Worm (Caenorhabditis elegans) whole organism, L4 larva: ENCODE measurements around the gene usp-33.
A peak's percentile ranks its signal among the peaks of the same experiment; 100 is the strongest.

Experiments used
- D1046.2 ChIP-seq: fragments of 200-800 bp; sonication (Bioruptor generic); IDR thresholded peaks from 2 replicates; pipeline ENCODE4 v1.3.6; 2022; ENCODE audit warnings: missing genetic modification characterization, missing compliant biosample characterization
- F10B5.3 ChIP-seq: sonication (generic microtip); optimal IDR thresholded peaks from 2 replicates; lab custom pipeline; 2016; ENCODE audit warnings: mild to moderate bottlenecking, missing genetic modification characterization, missing compliant biosample characterization
- F37D6.2 ChIP-seq: sonication (generic microtip); optimal IDR thresholded peaks from 2 replicates; lab custom pipeline; 2016; ENCODE audit warnings: mild to moderate bottlenecking, missing genetic modification characterization, missing compliant biosample characterization
- F44E2.7 ChIP-seq: fragments of 200-800 bp; sonication (Bioruptor generic); IDR thresholded peaks from 2 replicates; pipeline ENCODE4 v2.1.2; 2022; ENCODE audit warnings: missing genetic modification characterization, missing compliant biosample characterization
- F49E8.2 ChIP-seq: sonication (generic microtip); optimal IDR thresholded peaks from 2 replicates; lab custom pipeline; 2016; ENCODE audit warnings: missing compliant biosample characterization, mild to moderate bottlenecking, missing genetic modification characterization, borderline replicate concordance
- R02D3.7 ChIP-seq: fragments of 150-350 bp; sonication (generic microtip); optimal IDR thresholded peaks from 3 replicates; lab custom pipeline; 2014; ENCODE audit warnings: missing biosample characterization, missing genetic modification characterization
- Y5F2A.4 ChIP-seq: fragments of 200-800 bp; sonication (Bioruptor generic); optimal IDR thresholded peaks from 2 replicates; lab custom pipeline; 2018; ENCODE audit warnings: mild to moderate bottlenecking, missing genetic modification characterization, missing compliant biosample characterization
- Y75B8A.6 ChIP-seq: fragments of 200-800 bp; sonication (Bioruptor generic); IDR thresholded peaks from 2 replicates; pipeline ENCODE4 v1.3.6; 2022; ENCODE audit warnings: missing genetic modification reagents, missing genetic modification characterization, missing compliant biosample characterization
- ZK337.2 ChIP-seq: fragments of 200-800 bp; sonication (Bioruptor generic); IDR thresholded peaks from 2 replicates; pipeline ENCODE4 v1.3.6; 2022; ENCODE audit warnings: missing genetic modification reagents, missing genetic modification characterization, missing compliant biosample characterization
- aha-1 ChIP-seq: fragments of 150-350 bp; peaks from one replicate; lab custom pipeline; 2014; ENCODE audit warnings: missing biosample characterization, missing genetic modification characterization
- aly-2 ChIP-seq: sonication (generic microtip); optimal IDR thresholded peaks from 2 replicates; lab custom pipeline; 2018; ENCODE audit warnings: missing biosample characterization, missing genetic modification characterization
- ama-1 ChIP-seq: fragments of 150-350 bp; optimal IDR thresholded peaks from 2 replicates; lab custom pipeline; 2014; ENCODE audit warnings: inconsistent platforms, mixed read lengths
- arid-1 ChIP-seq: fragments of 200-800 bp; sonication (Bioruptor generic); conservative IDR thresholded peaks from 2 replicates; pipeline ENCODE4 v1.3.6; 2022; ENCODE audit warnings: missing genetic modification reagents, missing genetic modification characterization, missing compliant biosample characterization
- attf-4 ChIP-seq: sonication (generic microtip); optimal IDR thresholded peaks from 3 replicates; lab custom pipeline; 2017; ENCODE audit warnings: missing biosample characterization, missing genetic modification characterization
- ceh-28 ChIP-seq: fragments of 150-350 bp; optimal IDR thresholded peaks from 2 replicates; lab custom pipeline; 2014; ENCODE audit warnings: missing biosample characterization, missing genetic modification reagents, missing genetic modification characterization
- ceh-82 ChIP-seq: sonication (generic microtip); optimal IDR thresholded peaks from 2 replicates; lab custom pipeline; 2017; ENCODE audit warnings: missing biosample characterization, missing genetic modification characterization
- ces-1 ChIP-seq: fragments of 150-350 bp; sonication (generic microtip); optimal IDR thresholded peaks from 4 replicates; lab custom pipeline; 2014; ENCODE audit warnings: missing biosample characterization, missing genetic modification reagents, missing genetic modification characterization
- ctbp-1 ChIP-seq: fragments of 200-800 bp; sonication (Bioruptor generic); IDR thresholded peaks from 2 replicates; pipeline ENCODE4 v1.3.6; 2022; ENCODE audit warnings: missing genetic modification reagents, missing genetic modification characterization, missing compliant biosample characterization
- daf-19 ChIP-seq: fragments of 200-800 bp; sonication (Bioruptor generic); conservative IDR thresholded peaks from 2 replicates; pipeline ENCODE4 v1.3.6; 2022; ENCODE audit warnings: missing genetic modification characterization, missing compliant biosample characterization
- daf-8 ChIP-seq: fragments of 200-800 bp; sonication (Bioruptor generic); IDR thresholded peaks from 2 replicates; pipeline ENCODE4 v1.3.6; 2022; ENCODE audit warnings: missing genetic modification characterization, missing compliant biosample characterization
- dmd-9 ChIP-seq: fragments of 200-800 bp; sonication (Bioruptor generic); IDR thresholded peaks from 2 replicates; pipeline ENCODE4 v1.3.6; 2022; ENCODE audit warnings: missing genetic modification reagents, missing genetic modification characterization, missing compliant biosample characterization
- egl-43 ChIP-seq: fragments of 200-800 bp; sonication (Bioruptor generic); IDR thresholded peaks from 2 replicates; pipeline ENCODE4 v1.3.6; 2022; ENCODE audit warnings: missing genetic modification reagents, missing genetic modification characterization, missing compliant biosample characterization
- fkh-10 ChIP-seq: fragments of 150-350 bp; optimal IDR thresholded peaks from 2 replicates; lab custom pipeline; 2014; ENCODE audit warnings: missing biosample characterization, missing genetic modification reagents, missing genetic modification characterization
- gei-8 ChIP-seq: fragments of 200-800 bp; sonication (Bioruptor generic); optimal IDR thresholded peaks from 2 replicates; lab custom pipeline; 2018; ENCODE audit warnings: mild to moderate bottlenecking, missing genetic modification characterization, missing compliant biosample characterization
- hif-1 ChIP-seq, 2 experiments: sonication (generic microtip); optimal IDR thresholded peaks; 2 replicates each; lab custom pipeline; 2016 to 2017; ENCODE audit warnings: missing compliant biosample characterization in 2 of 2, missing genetic modification characterization in 2 of 2, missing genetic modification reagents in 2 of 2, missing genotype in 2 of 2, mild to moderate bottlenecking in 1 of 2
- lin-15B ChIP-seq: fragments of 150-350 bp; sonication (generic microtip); optimal IDR thresholded peaks from 3 replicates; lab custom pipeline; 2014; ENCODE audit warnings: missing biosample characterization, missing genetic modification characterization
- lin-38 ChIP-seq: fragments of 200-800 bp; sonication (Bioruptor generic); IDR thresholded peaks from 2 replicates; pipeline ENCODE4 v1.3.6; 2022; ENCODE audit warnings: missing genetic modification reagents, missing genetic modification characterization, missing compliant biosample characterization
- lir-3 ChIP-seq: sonication (generic microtip); optimal IDR thresholded peaks from 2 replicates; lab custom pipeline; 2016; ENCODE audit warnings: mild to moderate bottlenecking, missing genetic modification characterization, missing compliant biosample characterization
- madf-9 ChIP-seq: fragments of 200-800 bp; sonication (Bioruptor generic); conservative IDR thresholded peaks from 2 replicates; pipeline ENCODE4 v1.3.6; 2022; ENCODE audit warnings: missing genetic modification reagents, missing genetic modification characterization, missing compliant biosample characterization
- mes-2 ChIP-seq: sonication (generic microtip); optimal IDR thresholded peaks from 2 replicates; lab custom pipeline; 2016; ENCODE audit warnings: missing genotype, mild to moderate bottlenecking, missing genetic modification characterization, missing compliant biosample characterization; ENCODE audit not compliant: poor library complexity, severe bottlenecking
- mxl-2 ChIP-seq: fragments of 200-800 bp; sonication (Bioruptor generic); conservative IDR thresholded peaks from 2 replicates; pipeline ENCODE4 v1.3.6; 2022; ENCODE audit warnings: missing genetic modification reagents, missing genetic modification characterization, missing compliant biosample characterization
- nhr-10 ChIP-seq: fragments of 150-350 bp; optimal IDR thresholded peaks from 2 replicates; lab custom pipeline; 2014; ENCODE audit warnings: missing biosample characterization, missing genetic modification characterization
- nhr-237 ChIP-seq: sonication (generic microtip); optimal IDR thresholded peaks from 2 replicates; lab custom pipeline; 2017; ENCODE audit warnings: missing biosample characterization, missing genetic modification characterization
- nhr-41 ChIP-seq: fragments of 200-800 bp; sonication (Bioruptor generic); IDR thresholded peaks from 2 replicates; pipeline ENCODE4 v1.3.6; 2022; ENCODE audit warnings: missing genetic modification reagents, missing genetic modification characterization, missing compliant biosample characterization
- nhr-42 ChIP-seq: fragments of 200-800 bp; sonication (Bioruptor generic); IDR thresholded peaks from 2 replicates; pipeline ENCODE4 v1.3.6; 2022; ENCODE audit warnings: missing genetic modification characterization, missing compliant biosample characterization
- pha-4 ChIP-seq, 2 experiments: fragments of 150-350 bp in 1 of 2; fragments of 200-800 bp in 1 of 2; sonication (Bioruptor generic) in 1 of 2; IDR thresholded peaks in 1 of 2; optimal IDR thresholded peaks in 1 of 2; 2 replicates each; pipeline versions ENCODE4 v1.3.6 to Lab custom; 2014 to 2022; ENCODE audit warnings: missing genetic modification characterization in 2 of 2, missing genetic modification reagents in 2 of 2, missing biosample characterization in 1 of 2, missing compliant biosample characterization in 1 of 2
- pqm-1 ChIP-seq: sonication (generic microtip); optimal IDR thresholded peaks from 2 replicates; lab custom pipeline; 2017; ENCODE audit warnings: missing biosample characterization, missing genetic modification characterization
- rbr-2 ChIP-seq: sonication (generic microtip); optimal IDR thresholded peaks from 2 replicates; lab custom pipeline; 2016; ENCODE audit warnings: missing genotype, missing genetic modification characterization, missing compliant biosample characterization
- saeg-2 ChIP-seq: fragments of 200-800 bp; sonication (Bioruptor generic); IDR thresholded peaks from 2 replicates; pipeline ENCODE4 v1.3.6; 2022; ENCODE audit warnings: missing genetic modification reagents, missing genetic modification characterization, missing compliant biosample characterization
- sdz-12 ChIP-seq: fragments of 200-800 bp; sonication (Bioruptor generic); optimal IDR thresholded peaks from 2 replicates; lab custom pipeline; 2018; ENCODE audit warnings: mild to moderate bottlenecking, missing genetic modification characterization, missing compliant biosample characterization
- snpc-1.2 ChIP-seq: fragments of 200-800 bp; sonication (Bioruptor generic); IDR thresholded peaks from 2 replicates; pipeline ENCODE4 v1.3.6; 2022; ENCODE audit warnings: missing genetic modification reagents, missing genetic modification characterization, missing compliant biosample characterization
- snpc-4 ChIP-seq: fragments of 150-350 bp; optimal IDR thresholded peaks from 2 replicates; lab custom pipeline; 2014; ENCODE audit warnings: missing biosample characterization, missing genetic modification characterization
- tag-97 ChIP-seq: fragments of 200-800 bp; sonication (Bioruptor generic); IDR thresholded peaks from 2 replicates; pipeline ENCODE4 v1.3.6; 2022; ENCODE audit warnings: missing genetic modification characterization, missing compliant biosample characterization
- tra-1 ChIP-seq: fragments of 200-800 bp; sonication (Bioruptor generic); IDR thresholded peaks from 2 replicates; pipeline ENCODE4 v1.3.6; 2022; ENCODE audit warnings: missing genetic modification reagents, missing genetic modification characterization, missing compliant biosample characterization
- unc-130 ChIP-seq: sonication (generic microtip); optimal IDR thresholded peaks from 2 replicates; lab custom pipeline; 2016; ENCODE audit warnings: missing genetic modification reagents, missing genetic modification characterization, missing compliant biosample characterization
- vab-7 ChIP-seq: fragments of 200-800 bp; sonication (Bioruptor generic); IDR thresholded peaks from 2 replicates; pipeline ENCODE4 v1.3.6; 2022; ENCODE audit warnings: missing genetic modification reagents, missing genetic modification characterization, missing compliant biosample characterization
- zag-1 ChIP-seq: fragments of 150-350 bp; optimal IDR thresholded peaks from 2 replicates; lab custom pipeline; 2014; ENCODE audit warnings: missing biosample characterization, missing genetic modification characterization
- zfp-2 ChIP-seq: sonication (generic microtip); optimal IDR thresholded peaks from 2 replicates; lab custom pipeline; 2016; ENCODE audit warnings: mild to moderate bottlenecking, missing genetic modification characterization, missing compliant biosample characterization
- zfp-3 ChIP-seq: fragments of 200-800 bp; sonication (Bioruptor generic); conservative IDR thresholded peaks from 2 replicates; pipeline ENCODE4 v1.3.6; 2022; ENCODE audit warnings: missing genetic modification reagents, missing genetic modification characterization, missing compliant biosample characterization
- zip-11 ChIP-seq: fragments of 200-800 bp; sonication (Bioruptor generic); IDR thresholded peaks from 2 replicates; pipeline ENCODE4 v1.3.6; 2022; ENCODE audit warnings: missing genetic modification characterization, missing compliant biosample characterization
- zip-2 ChIP-seq: fragments of 150-350 bp; optimal IDR thresholded peaks from 2 replicates; lab custom pipeline; 2014; ENCODE audit warnings: missing biosample characterization, missing genetic modification characterization

usp-33 gene

ce11 chrX:15610527-15611091, 19.4 kb downstream of the usp-33 start (continued):
- TF ChIP-seq ctbp-1 (GFP tag; lab: Robert Waterston, UW) (0 out of 2 replicates have a peak, but pooled peaks have one; percentile 9), madf-9 (GFP tag; lab: Robert Waterston, UW) (no peak), aly-2 (no peak), zfp-2 (tag; lab: Kevin White, UChicago) (no peak), gei-8 (GFP tag; lab: Kevin White, UChicago) (peak; percentile 58), Y75B8A.6 (GFP tag; lab: Robert Waterston, UW) (no peak; the same call in 1 of the 2 replicates), zfp-3 (0 out of 2 replicates have a peak, but pooled peaks have one; percentile 63), nhr-10 (tag; lab: Kevin White, UChicago) (peak; percentile 93), zip-2 (tag; lab: Kevin White, UChicago) (no peak), nhr-237 (no peak), ces-1 (no peak), vab-7 (GFP tag; lab: Robert Waterston, UW) (peak; percentile 17; the same call in 1 of the 2 replicates), lir-3 (no peak), hif-1 (tag; optimal IDR thresholded peaks at IDR 0.05; lab: Kevin White, UChicago) (peak; percentile 68 to 94), sdz-12 (GFP tag; lab: Kevin White, UChicago) (no peak), egl-43 (no peak), ceh-82 (tag; lab: Kevin White, UChicago) (no peak), saeg-2 (GFP tag; lab: Robert Waterston, UW) (peak; percentile 65; the same call in 1 of the 2 replicates), attf-4 (tag; lab: Kevin White, UChicago) (no peak), ceh-28 (tag; lab: Kevin White, UChicago) (no peak), unc-130 (no peak), fkh-10 (GFP tag; lab: Kevin White, UChicago) (no peak), pqm-1 (tag; lab: Kevin White, UChicago) (peak; percentile 95), ZK337.2 (no peak), R02D3.7 (tag; lab: Kevin White, UChicago) (no peak), F49E8.2 (tag; lab: Kevin White, UChicago) (no peak), zip-11 (GFP tag; lab: Robert Waterston, UW) (no peak), zag-1 (tag; lab: Kevin White, UChicago) (no peak), dmd-9 (no peak), rbr-2 (tag; lab: Kevin White, UChicago) (no peak), Y5F2A.4 (GFP tag; lab: Kevin White, UChicago) (no peak), ama-1 (peak; percentile 63), lin-38 (peak; percentile 37; the same call in 1 of the 2 replicates), F10B5.3 (tag; lab: Kevin White, UChicago) (no peak), snpc-1.2 (GFP tag; lab: Robert Waterston, UW) (no peak), F44E2.7 (GFP tag; lab: Robert Waterston, UW) (no peak), F37D6.2 (tag; lab: Kevin White, UChicago) (peak; percentile 20), mxl-2 (GFP tag; lab: Robert Waterston, UW) (no peak), aha-1 (tag; lab: Kevin White, UChicago) (peak; percentile 89), daf-8 (GFP tag; lab: Robert Waterston, UW) (no peak), mes-2 (tag; lab: Kevin White, UChicago) (peak; percentile 40), pha-4 (GFP tag; IDR thresholded peaks at IDR 0.05; lab: Robert Waterston, UW) (no peak), pha-4 (tag; optimal IDR thresholded peaks at IDR 0.05; lab: Kevin White, UChicago) (peak; percentile 28), tag-97 (GFP tag; lab: Robert Waterston, UW) (no peak), nhr-41 (GFP tag; lab: Robert Waterston, UW) (no peak), snpc-4 (no peak), lin-15B (tag; lab: Kevin White, UChicago) (no peak), tra-1 (GFP tag; lab: Robert Waterston, UW) (0 out of 2 replicates have a peak, but pooled peaks have one; percentile 53), arid-1 (GFP tag; lab: Robert Waterston, UW) (peak; percentile 66), D1046.2 (GFP tag; lab: Robert Waterston, UW) (no peak), nhr-42 (GFP tag; lab: Robert Waterston, UW) (no peak), daf-19 (GFP tag; lab: Robert Waterston, UW) (no peak)
